Fruit fly (Drosophila melanogaster): ENCODE data around the gene GAA1.

Gene GAA1

DNA sequence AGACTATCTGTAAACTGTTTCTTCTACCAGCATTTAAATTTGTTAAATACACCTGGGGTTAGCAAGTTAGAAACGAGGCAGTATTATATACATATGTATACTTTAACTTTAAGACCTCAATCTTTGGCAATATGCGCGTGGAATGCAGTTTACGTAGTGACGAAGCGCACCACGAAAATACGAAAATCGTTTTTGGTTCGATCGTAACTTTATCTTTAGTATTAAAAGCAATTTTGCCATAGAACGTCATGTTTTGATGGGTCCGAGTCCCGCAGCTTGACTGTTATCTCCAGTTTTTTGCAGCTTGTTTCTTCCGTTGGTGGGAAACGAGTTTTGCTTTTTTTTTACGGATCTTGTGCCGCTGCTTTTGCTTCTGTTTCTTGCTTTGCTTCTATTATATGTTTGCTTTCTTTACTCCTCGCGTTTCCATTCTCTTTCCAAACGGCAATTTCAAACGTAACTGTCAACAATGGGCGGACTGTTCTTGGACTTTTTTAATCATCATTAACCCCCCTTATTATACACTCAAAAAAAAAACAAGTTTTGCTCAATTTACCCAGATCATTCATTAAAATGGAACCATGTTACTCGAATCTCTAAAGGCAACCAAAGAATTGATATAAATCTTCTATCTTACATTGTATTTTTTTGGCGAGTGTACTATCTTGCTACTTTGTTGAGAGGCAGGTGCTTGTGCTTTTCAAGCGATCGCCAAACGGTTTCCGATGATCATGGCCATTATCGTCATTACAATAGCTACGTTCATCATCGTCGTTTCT, 18.7 kb upstream of the GAA1 start (continued):
- TF ChIP-seq HHEX (GFP tag; optimal IDR thresholded peaks at IDR 0.05) (no peak), al (GFP tag; IDR thresholded peaks at IDR 0.05) (peak; percentile 54; the same call in 1 of the 2 replicates), CG7786 (GFP tag; optimal IDR thresholded peaks at IDR 0.05) (peak; percentile 66), Bteb2 (GFP tag; optimal IDR thresholded peaks at IDR 0.05) (peak; percentile 20), Chrac-16 (GFP tag; optimal IDR thresholded peaks at IDR 0.05) (peak; percentile 17), fd3F (GFP tag; optimal IDR thresholded peaks at IDR 0.05) (peak; percentile 8), CG11696 (GFP tag; IDR thresholded peaks at IDR 0.05) (no peak), crol (GFP tag; IDR thresholded peaks at IDR 0.05) (no peak), CG14441 (GFP tag; IDR thresholded peaks at IDR 0.05) (0 out of 2 replicates have a peak, but pooled peaks have one; percentile 15), CG17612 (GFP tag; IDR thresholded peaks at IDR 0.05) (no peak), Doc2 (GFP tag; IDR thresholded peaks at IDR 0.05) (no peak), CG12744 (GFP tag; optimal IDR thresholded peaks at IDR 0.05) (no peak), CoRest (tag; optimal IDR thresholded peaks at IDR 0.05) (peak; percentile 24), Opbp (GFP tag; IDR thresholded peaks at IDR 0.05; ENCODE audit: partially characterized antibody) (no peak), dmrt99B (tag; optimal IDR thresholded peaks at IDR 0.05) (no peak), eyg (GFP tag; optimal IDR thresholded peaks at IDR 0.05) (no peak), HmgZ (tag; optimal IDR thresholded peaks at IDR 0.05) (peak; percentile 59), Blimp-1 (GFP tag; optimal IDR thresholded peaks at IDR 0.05) (peak; percentile 45), PHDP (tag; optimal IDR thresholded peaks at IDR 0.05) (peak; percentile 45), chif (GFP tag; optimal IDR thresholded peaks at IDR 0.05) (peak; percentile 11 to 31), toy (GFP tag; IDR thresholded peaks at IDR 0.05) (no peak), dati (GFP tag; IDR thresholded peaks at IDR 0.05) (no peak), aop (GFP tag; IDR thresholded peaks at IDR 0.05) (no peak), CG11560 (tag; IDR thresholded peaks at IDR 0.05) (no peak), CG8924 (tag; optimal IDR thresholded peaks at IDR 0.05) (no peak), cwo (GFP tag; optimal IDR thresholded peaks at IDR 0.05) (peak; percentile 19), bigmax (GFP tag; optimal IDR thresholded peaks at IDR 0.05) (no peak), CG1529 (GFP tag; optimal IDR thresholded peaks at IDR 0.05) (no peak), nmo (GFP tag; optimal IDR thresholded peaks at IDR 0.05) (peak; percentile 28), unpg (GFP tag; optimal IDR thresholded peaks at IDR 0.05) (peak; percentile 54), Mes4 (GFP tag; optimal IDR thresholded peaks at IDR 0.05) (no peak), Vsx1 (GFP tag; optimal IDR thresholded peaks at IDR 0.05) (no peak), sens (GFP tag) (peak; percentile 90), Lim3 (GFP tag; IDR thresholded peaks at IDR 0.05) (no peak), Eip74EF (GFP tag; optimal IDR thresholded peaks at IDR 0.05) (no peak), CG8388 (GFP tag; optimal IDR thresholded peaks at IDR 0.05) (peak; percentile 6), esg (GFP tag; conservative IDR thresholded peaks at IDR 0.05) (0 out of 2 replicates have a peak, but pooled peaks have one; percentile 31), tna (GFP tag; IDR thresholded peaks at IDR 0.05; ENCODE audit: partially characterized antibody) (no peak), dan (GFP tag; IDR thresholded peaks at IDR 0.05) (no peak), stwl (tag; optimal IDR thresholded peaks at IDR 0.05) (no peak), unc-4 (GFP tag; IDR thresholded peaks at IDR 0.05; ENCODE audit: partially characterized antibody) (no peak), lov (optimal IDR thresholded peaks at IDR 0.05) (no peak), lov (GFP tag; IDR thresholded peaks at IDR 0.05) (no peak), Antp (GFP tag; optimal IDR thresholded peaks at IDR 0.05) (peak; percentile 25), CG10321 (GFP tag; IDR thresholded peaks at IDR 0.05) (no peak), Fer1 (GFP tag; optimal IDR thresholded peaks at IDR 0.05) (no peak), CG10274 (GFP tag; optimal IDR thresholded peaks at IDR 0.05) (no peak), gsb (GFP tag; IDR thresholded peaks at IDR 0.05) (no peak), ap (GFP tag; IDR thresholded peaks at IDR 0.05) (no peak), Sry-δ (GFP tag; optimal IDR thresholded peaks at IDR 0.05) (no peak)

Measured in whole organism, embryonic.